Worm (Caenorhabditis elegans) whole organism, mixed stage, embryonic: ENCODE results near the gene gcy-34.

Experiments
- ceh-39 ChIP-seq: fragments of 150-350 bp; optimal IDR thresholded peaks from 2 replicates; lab custom pipeline; 2014; ENCODE audit warnings: missing biosample characterization, missing genetic modification characterization
- ceh-43 ChIP-seq: fragments of 200-800 bp; sonication (Bioruptor generic); optimal IDR thresholded peaks from 2 replicates; lab custom pipeline; 2018; ENCODE audit warnings: mild to moderate bottlenecking, missing genetic modification characterization, moderate library complexity, missing compliant biosample characterization
- elt-3 ChIP-seq: fragments of 150-350 bp; optimal IDR thresholded peaks from 2 replicates; lab custom pipeline; 2014; ENCODE audit warnings: missing biosample characterization, missing genetic modification characterization
- flh-1 ChIP-seq: fragments of 200-800 bp; sonication (Bioruptor generic); optimal IDR thresholded peaks from 2 replicates; lab custom pipeline; 2018; ENCODE audit warnings: mild to moderate bottlenecking, missing genetic modification characterization, moderate library complexity, missing compliant biosample characterization
- mab-5 ChIP-seq: fragments of 150-350 bp; optimal IDR thresholded peaks from 2 replicates; lab custom pipeline; 2014; ENCODE audit warnings: missing biosample characterization, missing genetic modification characterization
- mep-1 ChIP-seq: fragments of 150-350 bp; optimal IDR thresholded peaks from 2 replicates; lab custom pipeline; 2017; ENCODE audit warnings: missing biosample characterization, missing genetic modification reagents, missing genetic modification characterization, inconsistent platforms
- nhr-12 ChIP-seq: fragments of 150-350 bp; optimal IDR thresholded peaks from 2 replicates; lab custom pipeline; 2014; ENCODE audit warnings: missing biosample characterization, missing genetic modification characterization
- pha-4 ChIP-seq: fragments of 150-350 bp; optimal IDR thresholded peaks from 2 replicates; lab custom pipeline; 2018; ENCODE audit warnings: missing biosample characterization, missing genetic modification reagents, missing genetic modification characterization
- snpc-4 ChIP-seq: fragments of 150-350 bp; optimal IDR thresholded peaks from 2 replicates; lab custom pipeline; 2014; ENCODE audit warnings: missing biosample characterization, missing genetic modification characterization
- unc-120 ChIP-seq: sonication (generic microtip); optimal IDR thresholded peaks from 2 replicates; lab custom pipeline; 2017; ENCODE audit warnings: missing genetic modification characterization, missing compliant biosample characterization; ENCODE audit not compliant: poor library complexity, severe bottlenecking

DNA sequence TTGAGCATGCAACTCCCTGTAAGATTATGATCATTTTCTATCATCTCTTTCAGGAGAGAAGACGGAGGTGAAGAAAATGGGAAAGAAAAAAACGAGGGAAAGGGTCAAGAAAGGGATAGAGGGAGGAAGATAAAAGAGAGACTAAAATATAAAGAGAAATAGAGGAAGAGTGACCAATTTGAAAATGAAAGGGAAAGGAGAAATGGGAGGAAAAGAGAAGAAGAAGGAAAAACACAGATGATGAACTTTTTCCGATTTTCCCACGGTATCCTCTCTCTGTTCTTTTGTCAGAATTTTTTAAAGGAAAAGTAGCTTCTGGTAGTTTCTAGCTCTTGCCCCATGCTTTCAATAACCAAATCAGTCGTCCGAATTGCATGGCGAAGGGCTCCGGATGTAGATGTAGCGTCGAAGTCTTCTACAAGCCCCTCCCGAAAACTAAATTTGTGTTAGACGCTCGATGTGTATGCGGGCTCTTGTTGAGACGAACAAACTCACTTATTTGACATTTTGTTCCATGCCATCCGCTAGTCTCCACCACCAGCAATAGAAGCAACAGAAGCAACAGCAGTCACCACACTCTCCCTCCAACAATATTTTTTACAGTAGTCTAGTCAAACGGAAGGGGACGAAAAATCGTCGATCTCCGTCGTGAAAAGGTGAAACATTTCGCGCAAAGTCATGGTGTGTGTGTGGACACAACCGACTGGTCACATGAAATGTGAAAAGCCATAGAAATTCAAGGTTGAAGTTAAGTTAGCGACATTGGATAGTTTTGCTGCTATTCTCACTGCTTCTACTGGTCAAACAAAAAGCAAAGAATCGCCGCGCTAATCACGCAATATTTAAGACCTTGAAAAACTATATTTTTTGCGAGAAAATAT, 5.9 kb upstream of the gcy-34 start, which contains the start of gene somi-1:
- no peak for TF ChIP-seq mep-1 (tag; lab: Kevin White, UChicago)
- TF ChIP-seq flh-1 (GFP tag; lab: Kevin White, UChicago): no peak
- TF ChIP-seq elt-3 (tag; lab: Kevin White, UChicago): no peak
- no peak for TF ChIP-seq pha-4 (tag; lab: Kevin White, UChicago)
- no peak for TF ChIP-seq nhr-12 (tag; lab: Kevin White, UChicago)
- no peak for TF ChIP-seq snpc-4 (tag; lab: Kevin White, UChicago)
- no peak for TF ChIP-seq mab-5
- peak; percentile 26 for TF ChIP-seq unc-120 (tag; lab: Kevin White, UChicago)
- no peak for TF ChIP-seq ceh-43 (GFP tag; lab: Kevin White, UChicago)
- TF ChIP-seq ceh-39 (tag; lab: Kevin White, UChicago): no peak
